Worm (Caenorhabditis elegans): Measurements from ENCODE around the gene Y38E10A.22.

Gene Y38E10A.22

ce11 chrII:12694112-12694511 is 16.5 kb upstream of the Y38E10A.22 start, which contains the start of gene tbc-17:
tbc-17 (plus strand) TSS chrII:12694412.
- no peak for TF ChIP-seq snpc-4 (tag; optimal IDR thresholded peaks at IDR 0.05)
- TF ChIP-seq ZK546.5 (tag; optimal IDR thresholded peaks at IDR 0.05), result no peak
- no peak for TF ChIP-seq zag-1 (tag; optimal IDR thresholded peaks at IDR 0.05)

- TF ChIP-seq elt-2 (tag; optimal IDR thresholded peaks at IDR 0.05), result no peak
Observed at ce11 chrII:12692694-12693093, 15.1 kb upstream of the Y38E10A.22 start.

ce11 chrII:12691351-12691750 is 13.7 kb upstream of the Y38E10A.22 start:
- TF ChIP-seq mml-1 (tag; optimal IDR thresholded peaks at IDR 0.05) (no peak), pha-4 (tag; optimal IDR thresholded peaks at IDR 0.05) (peak; percentile 21)

ce11 chrII:12690905-12691304 is 13.3 kb upstream of the Y38E10A.22 start:
- TF ChIP-seq ztf-11 (tag; optimal IDR thresholded peaks at IDR 0.05), result no peak
- TF ChIP-seq ceh-9 (tag; optimal IDR thresholded peaks at IDR 0.05), result no peak
- TF ChIP-seq R02D3.7 (tag; optimal IDR thresholded peaks at IDR 0.05), result no peak
- TF ChIP-seq unc-39 (tag; optimal IDR thresholded peaks at IDR 0.05), result no peak
- TF ChIP-seq egl-27 (tag; optimal IDR thresholded peaks at IDR 0.05), result no peak
- TF ChIP-seq snpc-4 (tag; optimal IDR thresholded peaks at IDR 0.05), result no peak
- no peak for TF ChIP-seq nhr-67 (tag; optimal IDR thresholded peaks at IDR 0.05)
- TF ChIP-seq mdl-1 (tag; optimal IDR thresholded peaks at IDR 0.05), result no peak
- TF ChIP-seq nhr-23 (tag; optimal IDR thresholded peaks at IDR 0.05), result no peak
- TF ChIP-seq sea-2 (GFP tag; optimal IDR thresholded peaks at IDR 0.05), result no peak
- TF ChIP-seq nhr-28 (tag; optimal IDR thresholded peaks at IDR 0.05), result no peak
- TF ChIP-seq nhr-76 (tag; optimal IDR thresholded peaks at IDR 0.05), result no peak
- no peak for TF ChIP-seq elt-2 (tag; optimal IDR thresholded peaks at IDR 0.05)
- TF ChIP-seq ceh-28 (tag; optimal IDR thresholded peaks at IDR 0.05), result no peak
- no peak for TF ChIP-seq elt-3 (tag; optimal IDR thresholded peaks at IDR 0.05)
- no peak for TF ChIP-seq nhr-11 (tag; optimal IDR thresholded peaks at IDR 0.05)

ce11 chrII:12689333-12689732 is 11.7 kb upstream of the Y38E10A.22 start:
- TF ChIP-seq hmg-11 (tag; optimal IDR thresholded peaks at IDR 0.05), result peak; percentile 13
- TF ChIP-seq jun-1 (tag; optimal IDR thresholded peaks at IDR 0.05), result no peak
- TF ChIP-seq lin-39 (tag; optimal IDR thresholded peaks at IDR 0.05), result no peak
- TF ChIP-seq elt-2 (tag; optimal IDR thresholded peaks at IDR 0.05), result no peak
- TF ChIP-seq nhr-67 (tag; optimal IDR thresholded peaks at IDR 0.05), result no peak
- TF ChIP-seq nhr-43 (tag; optimal IDR thresholded peaks at IDR 0.05; ENCODE audit: poor library complexity, severe bottlenecking), result no peak

- TF ChIP-seq nhr-77 (tag; optimal IDR thresholded peaks at IDR 0.05) (no peak), lin-39 (tag; optimal IDR thresholded peaks at IDR 0.05) (no peak), nhr-76 (tag; optimal IDR thresholded peaks at IDR 0.05) (no peak), snpc-4 (tag; optimal IDR thresholded peaks at IDR 0.05) (no peak), lsy-12 (tag; optimal IDR thresholded peaks at IDR 0.05) (no peak), nfya-1 (tag; optimal IDR thresholded peaks at IDR 0.05; ENCODE audit: insufficient read depth) (peak; percentile 69), nhr-23 (tag; optimal IDR thresholded peaks at IDR 0.05) (peak; percentile 77), nhr-11 (tag; optimal IDR thresholded peaks at IDR 0.05) (no peak), elt-3 (tag; optimal IDR thresholded peaks at IDR 0.05) (no peak), ceh-28 (tag; optimal IDR thresholded peaks at IDR 0.05) (no peak), unc-39 (tag; optimal IDR thresholded peaks at IDR 0.05) (no peak), jun-1 (tag; optimal IDR thresholded peaks at IDR 0.05) (no peak), nhr-12 (tag; optimal IDR thresholded peaks at IDR 0.05) (no peak), skn-1 (tag; optimal IDR thresholded peaks at IDR 0.05) (no peak), ztf-4 (tag; optimal IDR thresholded peaks at IDR 0.05) (no peak), pha-4 (tag; optimal IDR thresholded peaks at IDR 0.05) (peak; percentile 62), nhr-67 (tag; optimal IDR thresholded peaks at IDR 0.05) (no peak), tbx-2 (tag; optimal IDR thresholded peaks at IDR 0.05) (no peak), lin-15B (tag; optimal IDR thresholded peaks at IDR 0.05) (peak; percentile 70), egl-27 (tag; optimal IDR thresholded peaks at IDR 0.05) (no peak), elt-1 (tag; optimal IDR thresholded peaks at IDR 0.05) (no peak), R02D3.7 (tag; optimal IDR thresholded peaks at IDR 0.05) (peak; percentile 98), ZK546.5 (tag; optimal IDR thresholded peaks at IDR 0.05) (no peak), ceh-82 (tag; optimal IDR thresholded peaks at IDR 0.05) (no peak), nhr-237 (tag; optimal IDR thresholded peaks at IDR 0.05) (no peak), mdl-1 (tag; optimal IDR thresholded peaks at IDR 0.05) (no peak), zag-1 (tag; optimal IDR thresholded peaks at IDR 0.05) (no peak), nhr-25 (tag; optimal IDR thresholded peaks at IDR 0.05) (no peak), nhr-43 (tag; optimal IDR thresholded peaks at IDR 0.05; ENCODE audit: poor library complexity, severe bottlenecking) (no peak), hmg-11 (tag; optimal IDR thresholded peaks at IDR 0.05) (peak; percentile 72), ztf-11 (tag; optimal IDR thresholded peaks at IDR 0.05) (no peak), elt-2 (tag; optimal IDR thresholded peaks at IDR 0.05) (peak; percentile 13), mml-1 (tag; optimal IDR thresholded peaks at IDR 0.05) (no peak), eor-1 (tag; optimal IDR thresholded peaks at IDR 0.05) (no peak), ceh-9 (tag; optimal IDR thresholded peaks at IDR 0.05) (no peak), aly-2 (tag; optimal IDR thresholded peaks at IDR 0.05) (no peak), egl-5 (tag; optimal IDR thresholded peaks at IDR 0.05) (no peak), nhr-28 (tag; optimal IDR thresholded peaks at IDR 0.05) (no peak), daf-12 (tag; optimal IDR thresholded peaks at IDR 0.05) (no peak)
Observed at ce11 chrII:12679635-12680034, 2.0 kb upstream of the Y38E10A.22 start, which contains the start of the genes Y38E10A.33 and cox-10. Y38E10A.33 (minus strand) TSS chrII:12679646. cox-10 (plus strand) TSS chrII:12679954.
